Worm (Caenorhabditis elegans) whole organism, L3 larva: ENCODE data around the gene W09H1.1.

Experiments used
- ZK546.5 ChIP-seq: sonication (generic microtip); optimal IDR thresholded peaks from 2 replicates; lab custom pipeline; 2017; ENCODE audit warnings: missing biosample characterization, missing genetic modification characterization
- aly-2 ChIP-seq: fragments of 150-350 bp; optimal IDR thresholded peaks from 2 replicates; lab custom pipeline; 2014; ENCODE audit warnings: missing biosample characterization, missing genetic modification characterization
- ama-1 ChIP-seq: fragments of 150-350 bp; optimal IDR thresholded peaks from 2 replicates; lab custom pipeline; 2018
- ceh-82 ChIP-seq: fragments of 150-350 bp; optimal IDR thresholded peaks from 2 replicates; lab custom pipeline; 2014; ENCODE audit warnings: missing biosample characterization, missing genetic modification characterization
- egl-27 ChIP-seq: sonication (generic microtip); optimal IDR thresholded peaks from 4 replicates; lab custom pipeline; 2017; ENCODE audit warnings: missing biosample characterization, missing genetic modification reagents, missing genetic modification characterization
- egl-5 ChIP-seq: fragments of 150-350 bp; optimal IDR thresholded peaks from 2 replicates; lab custom pipeline; 2017; ENCODE audit warnings: missing biosample characterization, missing genetic modification reagents, missing genetic modification characterization, inconsistent platforms
- elt-1 ChIP-seq: fragments of 150-350 bp; optimal IDR thresholded peaks from 2 replicates; lab custom pipeline; 2014; ENCODE audit warnings: missing biosample characterization, missing genetic modification characterization
- elt-2 ChIP-seq: sonication (generic microtip); optimal IDR thresholded peaks from 2 replicates; lab custom pipeline; 2016; ENCODE audit warnings: missing genetic modification reagents, mild to moderate bottlenecking, missing genetic modification characterization, missing compliant biosample characterization
- elt-3 ChIP-seq, 3 experiments: fragments of 150-350 bp in 1 of 3; sonication (generic microtip) in 2 of 3; optimal IDR thresholded peaks; 2 replicates in 2 of 3; 4 replicates in 1 of 3; lab custom pipeline; 2014 to 2017; ENCODE audit warnings: missing biosample characterization in 3 of 3, missing genetic modification characterization in 3 of 3
- eor-1 ChIP-seq, 2 experiments: fragments of 150-350 bp; optimal IDR thresholded peaks; 2 replicates each; lab custom pipeline; 2014 to 2018; ENCODE audit warnings: missing biosample characterization in 2 of 2, missing genetic modification characterization in 2 of 2
- fkh-2 ChIP-seq: fragments of 150-350 bp; optimal IDR thresholded peaks from 2 replicates; lab custom pipeline; 2014; ENCODE audit warnings: missing biosample characterization, missing genetic modification reagents, missing genetic modification characterization
- fos-1 ChIP-seq: fragments of 150-350 bp; optimal IDR thresholded peaks from 2 replicates; lab custom pipeline; 2014; ENCODE audit warnings: missing biosample characterization, missing genetic modification characterization
- jun-1 ChIP-seq: fragments of 150-350 bp; optimal IDR thresholded peaks from 2 replicates; lab custom pipeline; 2014; ENCODE audit warnings: missing biosample characterization, missing genetic modification reagents, missing genetic modification characterization
- lin-39 ChIP-seq: fragments of 150-350 bp; optimal IDR thresholded peaks from 2 replicates; lab custom pipeline; 2018; ENCODE audit warnings: missing biosample characterization, missing genetic modification reagents, missing genetic modification characterization
- lsy-12 ChIP-seq: sonication (generic microtip); optimal IDR thresholded peaks from 2 replicates; lab custom pipeline; 2016; ENCODE audit warnings: mild to moderate bottlenecking, missing genetic modification characterization, missing compliant biosample characterization
- mdl-1 ChIP-seq: fragments of 150-350 bp; optimal IDR thresholded peaks from 2 replicates; lab custom pipeline; 2014; ENCODE audit warnings: missing biosample characterization, missing genetic modification characterization
- mml-1 ChIP-seq: fragments of 150-350 bp; sonication (generic microtip); optimal IDR thresholded peaks from 3 replicates; lab custom pipeline; 2014; ENCODE audit warnings: missing biosample characterization, missing genetic modification characterization
- nfya-1 ChIP-seq: sonication (generic microtip); optimal IDR thresholded peaks from 2 replicates; lab custom pipeline; 2017; ENCODE audit warnings: missing genetic modification characterization, mild to moderate bottlenecking, missing compliant biosample characterization, antibody characterized with exemption, moderate library complexity; ENCODE audit not compliant: insufficient read depth
- nhr-23 ChIP-seq: fragments of 150-350 bp; optimal IDR thresholded peaks from 2 replicates; lab custom pipeline; 2014; ENCODE audit warnings: missing biosample characterization, missing genetic modification reagents, missing genetic modification characterization
- nhr-237 ChIP-seq: fragments of 150-350 bp; optimal IDR thresholded peaks from 2 replicates; lab custom pipeline; 2014; ENCODE audit warnings: missing biosample characterization, missing genetic modification characterization
- nhr-25 ChIP-seq: sonication (generic microtip); optimal IDR thresholded peaks from 2 replicates; lab custom pipeline; 2017; ENCODE audit warnings: missing biosample characterization, missing genetic modification characterization
- nhr-43 ChIP-seq: sonication (generic microtip); optimal IDR thresholded peaks from 2 replicates; lab custom pipeline; 2016; ENCODE audit warnings: mild to moderate bottlenecking, missing genetic modification characterization, missing compliant biosample characterization; ENCODE audit not compliant: poor library complexity, severe bottlenecking
- nhr-67 ChIP-seq: fragments of 150-350 bp; optimal IDR thresholded peaks from 2 replicates; lab custom pipeline; 2014; ENCODE audit warnings: missing biosample characterization, missing genetic modification characterization
- nhr-76 ChIP-seq: fragments of 150-350 bp; sonication (generic microtip); optimal IDR thresholded peaks from 5 replicates; lab custom pipeline; 2014; ENCODE audit warnings: missing biosample characterization, missing genetic modification characterization
- pha-4 ChIP-seq: fragments of 150-350 bp; optimal IDR thresholded peaks from 2 replicates; lab custom pipeline; 2014; ENCODE audit warnings: missing biosample characterization, missing genetic modification reagents, missing genetic modification characterization
- sea-2 ChIP-seq: fragments of 150-350 bp; sonication (generic microtip); optimal IDR thresholded peaks from 4 replicates; lab custom pipeline; 2014; ENCODE audit warnings: missing biosample characterization, missing genetic modification reagents, missing genetic modification characterization
- skn-1 ChIP-seq: fragments of 150-350 bp; optimal IDR thresholded peaks from 2 replicates; lab custom pipeline; 2014; ENCODE audit warnings: missing biosample characterization, missing genetic modification characterization
- zag-1 ChIP-seq: fragments of 150-350 bp; optimal IDR thresholded peaks from 2 replicates; lab custom pipeline; 2014; ENCODE audit warnings: missing biosample characterization, missing genetic modification characterization
- ztf-11 ChIP-seq: fragments of 150-350 bp; optimal IDR thresholded peaks from 2 replicates; lab custom pipeline; 2014; ENCODE audit warnings: missing biosample characterization, missing genetic modification characterization
- ztf-4 ChIP-seq: fragments of 150-350 bp; optimal IDR thresholded peaks from 2 replicates; lab custom pipeline; 2014; ENCODE audit warnings: missing biosample characterization, missing genetic modification characterization

The W09H1.1 gene

ce11 chrII:13139573-13139972 is 41.8 kb downstream of the W09H1.1 start:
- peak; percentile 28 for TF ChIP-seq nhr-43 (tag; lab: Kevin White, UChicago)
- TF ChIP-seq ama-1 (lab: Kevin White, UChicago), result peak; percentile 51
- no peak for TF ChIP-seq jun-1 (tag; lab: Kevin White, UChicago)
- TF ChIP-seq, all 47 proteins: peak for 2

ce11 chrII:13130576-13130975 is 50.8 kb downstream of the W09H1.1 start:
- no peak for TF ChIP-seq ZK546.5 (tag; lab: Kevin White, UChicago)
- no peak for TF ChIP-seq elt-3 (tag; optimal IDR thresholded peaks at IDR 0.05; lab: Kevin White, UChicago)
- no peak for TF ChIP-seq fos-1 (tag; lab: Kevin White, UChicago)
- TF ChIP-seq nhr-43 (tag; lab: Kevin White, UChicago), result no peak
- TF ChIP-seq pha-4 (tag; lab: Kevin White, UChicago), result no peak
- no peak for TF ChIP-seq ztf-11
- no peak for TF ChIP-seq egl-5 (tag; lab: Kevin White, UChicago)
- no peak for TF ChIP-seq aly-2 (tag; lab: Kevin White, UChicago)
- TF ChIP-seq fkh-2 (tag; lab: Kevin White, UChicago), result no peak
- no peak for TF ChIP-seq egl-27 (tag; lab: Kevin White, UChicago)
- no peak for TF ChIP-seq eor-1 (tag; optimal IDR thresholded peaks at IDR 0.05; lab: Kevin White, UChicago)
- no peak for TF ChIP-seq skn-1 (tag; lab: Kevin White, UChicago)
- TF ChIP-seq elt-2, result no peak
- no peak for TF ChIP-seq nfya-1 (tag; lab: Kevin White, UChicago)
- TF ChIP-seq mdl-1 (tag; lab: Kevin White, UChicago), result no peak
- no peak for TF ChIP-seq nhr-237 (tag; lab: Kevin White, UChicago)
- TF ChIP-seq nhr-25 (tag; lab: Kevin White, UChicago), result no peak

ce11 chrII:13129602-13130001 is 51.8 kb downstream of the W09H1.1 start, which contains the start of gene F29C12.6:
TSS of gene F29C12.6 (plus strand) at chrII:13129902.
- TF ChIP-seq mml-1 (tag; lab: Kevin White, UChicago), result no peak
- TF ChIP-seq pha-4 (tag; lab: Kevin White, UChicago), result no peak
- TF ChIP-seq skn-1 (tag; lab: Kevin White, UChicago), result no peak
- TF ChIP-seq ZK546.5 (tag; lab: Kevin White, UChicago), result no peak
- no peak for TF ChIP-seq ceh-82 (tag; lab: Kevin White, UChicago)
- no peak for TF ChIP-seq nhr-67 (tag; lab: Kevin White, UChicago)
- TF ChIP-seq nhr-76 (tag; lab: Kevin White, UChicago), result no peak
- TF ChIP-seq sea-2, result no peak
- no peak for TF ChIP-seq nhr-23 (tag; lab: Kevin White, UChicago)
- TF ChIP-seq aly-2 (tag; lab: Kevin White, UChicago), result no peak
- no peak for TF ChIP-seq ztf-4
- no peak for TF ChIP-seq zag-1 (tag; lab: Kevin White, UChicago)
- TF ChIP-seq elt-1, result no peak
- no peak for TF ChIP-seq fos-1 (tag; lab: Kevin White, UChicago)
- TF ChIP-seq lsy-12 (tag; lab: Kevin White, UChicago), result no peak
- no peak for TF ChIP-seq nhr-25 (tag; lab: Kevin White, UChicago)
- TF ChIP-seq fkh-2 (tag; lab: Kevin White, UChicago), result no peak
- no peak for TF ChIP-seq lin-39 (tag; lab: Kevin White, UChicago)
